Worm (Caenorhabditis elegans): ENCODE measurements around the gene T03F6.6.

Gene T03F6.6

ce11 chrIII:13343117-13343516 lies 37.0 kb downstream of the T03F6.6 start, which contains the start of gene ife-1:
Gene ife-1, plus strand, starts transcription at chrIII:13343417.
- TF ChIP-seq ceh-43 (GFP tag; optimal IDR thresholded peaks at IDR 0.05), result no peak
- no peak for TF ChIP-seq nhr-28 (tag; optimal IDR thresholded peaks at IDR 0.05)
- no peak for TF ChIP-seq zip-8 (tag; optimal IDR thresholded peaks at IDR 0.05)
- no peak for TF ChIP-seq tbx-8 (GFP tag; optimal IDR thresholded peaks at IDR 0.05)
- TF ChIP-seq nhr-76 (tag; optimal IDR thresholded peaks at IDR 0.05), result no peak

- no peak for TF ChIP-seq snpc-4 (tag; optimal IDR thresholded peaks at IDR 0.05)
- TF ChIP-seq nhr-28 (tag; optimal IDR thresholded peaks at IDR 0.05), result no peak
- no peak for TF ChIP-seq ces-1 (GFP tag; optimal IDR thresholded peaks at IDR 0.05)
- TF ChIP-seq bed-3 (GFP tag; optimal IDR thresholded peaks at IDR 0.05), result no peak
- TF ChIP-seq unc-39 (tag; optimal IDR thresholded peaks at IDR 0.05), result no peak
- no peak for TF ChIP-seq lsy-2 (tag; optimal IDR thresholded peaks at IDR 0.05)
- TF ChIP-seq ham-2 (GFP tag; optimal IDR thresholded peaks at IDR 0.05), result no peak
- TF ChIP-seq unc-120 (tag; optimal IDR thresholded peaks at IDR 0.05; ENCODE audit: poor library complexity, severe bottlenecking), result no peak
- TF ChIP-seq sptf-1 (tag; optimal IDR thresholded peaks at IDR 0.05), result no peak
- TF ChIP-seq lin-32 (GFP tag; optimal IDR thresholded peaks at IDR 0.05), result no peak
- no peak for TF ChIP-seq nhr-237 (tag; optimal IDR thresholded peaks at IDR 0.05)
- no peak for TF ChIP-seq mep-1 (tag; optimal IDR thresholded peaks at IDR 0.05)
- TF ChIP-seq pha-4 (tag; optimal IDR thresholded peaks at IDR 0.05), result no peak
- TF ChIP-seq unc-62 (GFP tag; optimal IDR thresholded peaks at IDR 0.05), result no peak
Observed at ce11 chrIII:13342079-13342734, 37.9 kb downstream of the T03F6.6 start, which contains the start of gene dro-1. Gene dro-1, plus strand, starts transcription at chrIII:13342684.

- TF ChIP-seq M03D4.4 (tag; optimal IDR thresholded peaks at IDR 0.05) (no peak), snpc-4 (tag; optimal IDR thresholded peaks at IDR 0.05) (no peak), mab-5 (tag; optimal IDR thresholded peaks at IDR 0.05) (no peak), ces-1 (GFP tag; optimal IDR thresholded peaks at IDR 0.05) (no peak), cnd-1 (tag; optimal IDR thresholded peaks at IDR 0.05) (no peak), unc-62 (GFP tag; optimal IDR thresholded peaks at IDR 0.05) (no peak), lin-13 (tag; optimal IDR thresholded peaks at IDR 0.05) (no peak), sptf-1 (tag; optimal IDR thresholded peaks at IDR 0.05) (no peak), zip-8 (tag; optimal IDR thresholded peaks at IDR 0.05) (no peak)
Observed at ce11 chrIII:13341275-13341626, 38.8 kb downstream of the T03F6.6 start, which contains the start of gene nud-1. Gene nud-1, plus strand, starts transcription at chrIII:13341527.

ce11 chrIII:13340504-13341274 lies 39.4 kb downstream of the T03F6.6 start:
- no peak for TF ChIP-seq lin-32 (GFP tag; optimal IDR thresholded peaks at IDR 0.05)
- TF ChIP-seq hlh-1 (tag; optimal IDR thresholded peaks at IDR 0.05), result no peak
- no peak for TF ChIP-seq ceh-83 (GFP tag; optimal IDR thresholded peaks at IDR 0.05)
- TF ChIP-seq mab-5 (tag; optimal IDR thresholded peaks at IDR 0.05), result no peak
- TF ChIP-seq ces-1 (GFP tag; optimal IDR thresholded peaks at IDR 0.05), result peak; percentile 98
- TF ChIP-seq ham-2 (GFP tag; optimal IDR thresholded peaks at IDR 0.05), result peak; percentile 30
- TF ChIP-seq zip-8 (tag; optimal IDR thresholded peaks at IDR 0.05), result no peak
- TF ChIP-seq unc-120 (tag; optimal IDR thresholded peaks at IDR 0.05; ENCODE audit: poor library complexity, severe bottlenecking), result no peak
- TF ChIP-seq flh-1 (GFP tag; optimal IDR thresholded peaks at IDR 0.05), result no peak
- no peak for TF ChIP-seq mep-1 (tag; optimal IDR thresholded peaks at IDR 0.05)
- TF ChIP-seq elt-1 (tag; optimal IDR thresholded peaks at IDR 0.05; ENCODE audit: borderline replicate concordance, insufficient read depth), result no peak
- TF ChIP-seq ceh-43 (GFP tag; optimal IDR thresholded peaks at IDR 0.05), result no peak

ce11 chrIII:13339672-13340071 lies 40.4 kb downstream of the T03F6.6 start, which contains the start of gene F53A2.3:
Gene F53A2.3, minus strand, starts transcription at chrIII:13339772.
- TF ChIP-seq zip-8 (tag; optimal IDR thresholded peaks at IDR 0.05), result no peak
- no peak for TF ChIP-seq elt-1 (tag; optimal IDR thresholded peaks at IDR 0.05; ENCODE audit: borderline replicate concordance, insufficient read depth)
- no peak for TF ChIP-seq ces-1 (GFP tag; optimal IDR thresholded peaks at IDR 0.05)
- TF ChIP-seq lsy-2 (tag; optimal IDR thresholded peaks at IDR 0.05), result no peak
- no peak for TF ChIP-seq nhr-2 (tag; optimal IDR thresholded peaks at IDR 0.05)
- no peak for TF ChIP-seq flh-1 (GFP tag; optimal IDR thresholded peaks at IDR 0.05)
- TF ChIP-seq tbx-8 (GFP tag; optimal IDR thresholded peaks at IDR 0.05), result no peak
- no peak for TF ChIP-seq unc-120 (tag; optimal IDR thresholded peaks at IDR 0.05; ENCODE audit: poor library complexity, severe bottlenecking)
- TF ChIP-seq unc-39 (tag; optimal IDR thresholded peaks at IDR 0.05), result no peak
- TF ChIP-seq ztf-11 (tag; optimal IDR thresholded peaks at IDR 0.05), result no peak
- TF ChIP-seq lin-32 (GFP tag; optimal IDR thresholded peaks at IDR 0.05), result no peak
- TF ChIP-seq drap-1 (GFP tag; optimal IDR thresholded peaks at IDR 0.05), result no peak
- TF ChIP-seq lin-13 (tag; optimal IDR thresholded peaks at IDR 0.05), result no peak
- no peak for TF ChIP-seq bed-3 (GFP tag; optimal IDR thresholded peaks at IDR 0.05)
- TF ChIP-seq ceh-83 (GFP tag; optimal IDR thresholded peaks at IDR 0.05), result no peak
- TF ChIP-seq cnd-1 (tag; optimal IDR thresholded peaks at IDR 0.05), result no peak

All from whole organism, mixed stage, embryonic.